In the genomic region with DNA sequence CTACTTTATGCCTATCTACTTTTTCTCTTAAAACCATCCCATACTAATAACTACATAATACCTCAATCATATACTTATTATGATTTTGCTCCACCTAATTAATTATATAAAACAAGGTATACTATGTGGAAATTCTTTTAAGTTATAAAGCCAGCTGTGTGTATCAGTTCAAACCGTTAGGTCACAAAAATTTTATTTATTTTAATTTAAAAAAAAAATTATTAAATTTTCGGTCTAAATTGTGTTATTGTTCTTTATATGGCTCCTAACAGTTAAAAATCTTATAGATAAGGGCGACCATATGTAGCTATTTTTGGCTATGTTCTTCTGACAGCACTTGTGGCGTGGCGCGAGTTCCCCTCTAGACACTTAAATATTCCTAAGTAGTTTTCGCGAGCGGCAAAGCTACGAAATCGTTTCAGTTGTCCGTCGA, we compare ENCODE assay signal across 3 fruit fly cellular contexts.
TF ChIP-seq lines count a peak whose summit lies in the region.

A gene (plus strand): TSS at position 150 of the 433 bp plus-strand sequence.

TF ChIP-seq in whole organism, adult, 20 proteins besides CTCF, POLR2A, EP300 and RAD21 (continued from another document):
- TF ChIP-seq Crg-1 (GFP tag; optimal IDR thresholded peaks at IDR 0.05; lab: Kevin White, UChicago) (peak; percentile 66), Clk (GFP tag; optimal IDR thresholded peaks at IDR 0.05; lab: Kevin White, UChicago) (peak; percentile 78), cic (GFP tag; optimal IDR thresholded peaks at IDR 0.05; lab: Kevin White, UChicago) (peak; percentile 54)

TF ChIP-seq in whole organism, embryonic, 481 proteins besides CTCF, POLR2A, EP300 and RAD21 (continued from another document and continues in another):
- TF ChIP-seq CG7372 (GFP tag; IDR thresholded peaks at IDR 0.05; lab: Robert Waterston, UW), result peak; percentile 20; the same call in 1 of the 2 replicates
- TF ChIP-seq CG32772 (GFP tag; IDR thresholded peaks at IDR 0.05; lab: Robert Waterston, UW), result 0 out of 2 replicates have a peak, but pooled peaks have one; percentile 5
- peak; percentile 40 for TF ChIP-seq CG13296 (GFP tag; optimal IDR thresholded peaks at IDR 0.05; lab: Kevin White, UChicago)
- 0 out of 2 replicates have a peak, but pooled peaks have one; percentile 25 for TF ChIP-seq CG31441 (GFP tag; IDR thresholded peaks at IDR 0.05; lab: Robert Waterston, UW)
- TF ChIP-seq CG4617 (GFP tag; optimal IDR thresholded peaks at IDR 0.05; lab: Kevin White, UChicago; ENCODE audit: borderline replicate concordance), result no peak
- TF ChIP-seq Ptx1 (GFP tag; IDR thresholded peaks at IDR 0.05; lab: Robert Waterston, UW), result peak; percentile 53; the same call in 1 of the 2 replicates
- no peak for TF ChIP-seq oc (tag; optimal IDR thresholded peaks at IDR 0.05; lab: Kevin White, UChicago)
- no peak for TF ChIP-seq Trl (optimal IDR thresholded peaks at IDR 0.05; lab: Kevin White, UChicago)
- no peak for TF ChIP-seq Trl (GFP tag; optimal IDR thresholded peaks at IDR 0.05; lab: Kevin White, UChicago)
- no peak for TF ChIP-seq CG11398 (GFP tag; optimal IDR thresholded peaks at IDR 0.05; lab: Kevin White, UChicago)
- TF ChIP-seq CG10366 (GFP tag; IDR thresholded peaks at IDR 0.05; lab: Robert Waterston, UW), result peak; percentile 40; the same call in 1 of the 2 replicates
- TF ChIP-seq NFAT (GFP tag; IDR thresholded peaks at IDR 0.05; lab: Robert Waterston, UW), result peak; percentile 76
- peak; percentile 52 for TF ChIP-seq lab (GFP tag; optimal IDR thresholded peaks at IDR 0.05; lab: Kevin White, UChicago)
- TF ChIP-seq Bteb2 (GFP tag; optimal IDR thresholded peaks at IDR 0.05; lab: Kevin White, UChicago), result no peak
- TF ChIP-seq ara (GFP tag; IDR thresholded peaks at IDR 0.05; lab: Robert Waterston, UW), result no peak
- TF ChIP-seq CG11695 (GFP tag; IDR thresholded peaks at IDR 0.05; lab: Robert Waterston, UW), result 0 out of 3 replicates have a peak, but pooled peaks have one; percentile 30
- no peak for TF ChIP-seq fru (optimal IDR thresholded peaks at IDR 0.05; lab: Kevin White, UChicago)
- no peak for TF ChIP-seq ham (GFP tag; IDR thresholded peaks at IDR 0.05; lab: Robert Waterston, UW)
- TF ChIP-seq Ets65A (GFP tag; lab: Kevin White, UChicago), result peak; percentile 57
- TF ChIP-seq CG17385 (GFP tag; optimal IDR thresholded peaks at IDR 0.05; lab: Kevin White, UChicago), result peak; percentile 30
- TF ChIP-seq CG17328 (GFP tag; IDR thresholded peaks at IDR 0.05; lab: Robert Waterston, UW), result no peak
- peak; percentile 12 for TF ChIP-seq Sox100B (GFP tag; optimal IDR thresholded peaks at IDR 0.05; lab: Kevin White, UChicago)
- peak; percentile 19 for TF ChIP-seq nmo (GFP tag; optimal IDR thresholded peaks at IDR 0.05; lab: Kevin White, UChicago)
- TF ChIP-seq disco-r (GFP tag; optimal IDR thresholded peaks at IDR 0.05; lab: Kevin White, UChicago), result no peak
- TF ChIP-seq ems (GFP tag; optimal IDR thresholded peaks at IDR 0.05; lab: Kevin White, UChicago), result no peak
- no peak for TF ChIP-seq CG32767 (GFP tag; IDR thresholded peaks at IDR 0.05; lab: Robert Waterston, UW)
- peak; percentile 12 for TF ChIP-seq scrt (GFP tag; optimal IDR thresholded peaks at IDR 0.05; lab: Kevin White, UChicago)
- TF ChIP-seq Oli (tag; optimal IDR thresholded peaks at IDR 0.05; lab: Kevin White, UChicago), result peak; percentile 7
- peak; percentile 32; the same call in 1 of the 2 replicates for TF ChIP-seq rib (GFP tag; IDR thresholded peaks at IDR 0.05; lab: Robert Waterston, UW)
- no peak for TF ChIP-seq CG8290 (GFP tag; optimal IDR thresholded peaks at IDR 0.05; lab: Kevin White, UChicago)
- peak in 1 of 2 experiments; percentile 12 for TF ChIP-seq CG8290 (tag; optimal IDR thresholded peaks at IDR 0.05; lab: Kevin White, UChicago)
- TF ChIP-seq Hey (tag; optimal IDR thresholded peaks at IDR 0.05; lab: Kevin White, UChicago), result peak; percentile 93
- no peak for TF ChIP-seq chn (GFP tag; optimal IDR thresholded peaks at IDR 0.05; lab: Kevin White, UChicago)
- TF ChIP-seq CG9932 (GFP tag; IDR thresholded peaks at IDR 0.05; lab: Robert Waterston, UW), result peak; percentile 75
- peak; percentile 24 for TF ChIP-seq Hand (GFP tag; optimal IDR thresholded peaks at IDR 0.05; lab: Kevin White, UChicago)
- peak; percentile 28 for TF ChIP-seq CG12659 (GFP tag; optimal IDR thresholded peaks at IDR 0.05; lab: Kevin White, UChicago)
- TF ChIP-seq CG3163 (GFP tag; optimal IDR thresholded peaks at IDR 0.05; lab: Kevin White, UChicago), result peak; percentile 5
- no peak for TF ChIP-seq sd (tag; optimal IDR thresholded peaks at IDR 0.05; lab: Kevin White, UChicago)
- no peak for TF ChIP-seq dpn (GFP tag; optimal IDR thresholded peaks at IDR 0.05; lab: Kevin White, UChicago)
- peak in 1 of 2 experiments; percentile 52 for TF ChIP-seq Hr51 (GFP tag; optimal IDR thresholded peaks at IDR 0.05; lab: Kevin White, UChicago)
- TF ChIP-seq Sry-δ (GFP tag; optimal IDR thresholded peaks at IDR 0.05; lab: Kevin White, UChicago), result no peak
- peak; percentile 14 for TF ChIP-seq CG9437 (GFP tag; optimal IDR thresholded peaks at IDR 0.05; lab: Kevin White, UChicago)
- TF ChIP-seq D19B (GFP tag; optimal IDR thresholded peaks at IDR 0.05; lab: Kevin White, UChicago), result peak; percentile 43
- TF ChIP-seq fd102C (GFP tag; optimal IDR thresholded peaks at IDR 0.05; lab: Kevin White, UChicago), result no peak
- no peak for TF ChIP-seq CG11696 (GFP tag; IDR thresholded peaks at IDR 0.05; lab: Robert Waterston, UW)
- no peak for TF ChIP-seq mam (GFP tag; optimal IDR thresholded peaks at IDR 0.05; lab: Kevin White, UChicago)
- TF ChIP-seq gfzf (GFP tag; optimal IDR thresholded peaks at IDR 0.05; lab: Kevin White, UChicago), result no peak
- TF ChIP-seq Dek (tag; optimal IDR thresholded peaks at IDR 0.05; lab: Kevin White, UChicago), result peak; percentile 56
- no peak for TF ChIP-seq so (GFP tag; IDR thresholded peaks at IDR 0.05; lab: Robert Waterston, UW)
- TF ChIP-seq GATAe (GFP tag; conservative IDR thresholded peaks at IDR 0.05; lab: Robert Waterston, UW), result peak; percentile 70
- peak; percentile 50 for TF ChIP-seq CG18599 (GFP tag; optimal IDR thresholded peaks at IDR 0.05; lab: Kevin White, UChicago)
- TF ChIP-seq Sox102F (GFP tag; optimal IDR thresholded peaks at IDR 0.05; lab: Kevin White, UChicago), result peak; percentile 7
- TF ChIP-seq Sin3A (optimal IDR thresholded peaks at IDR 0.05; lab: Kevin White, UChicago), result no peak
- no peak for TF ChIP-seq gcm2 (GFP tag; optimal IDR thresholded peaks at IDR 0.05; lab: Kevin White, UChicago)
- TF ChIP-seq cwo (GFP tag; optimal IDR thresholded peaks at IDR 0.05; lab: Kevin White, UChicago), result peak; percentile 46
- no peak for TF ChIP-seq Nf-YC (tag; optimal IDR thresholded peaks at IDR 0.05; lab: Kevin White, UChicago)
- no peak for TF ChIP-seq CG13894 (tag; optimal IDR thresholded peaks at IDR 0.05; lab: Kevin White, UChicago)
- peak; percentile 58 for TF ChIP-seq CoRest (tag; optimal IDR thresholded peaks at IDR 0.05; lab: Kevin White, UChicago)
- 0 out of 2 replicates have a peak, but pooled peaks have one; percentile 38 for TF ChIP-seq Atf6 (GFP tag; IDR thresholded peaks at IDR 0.05; lab: Robert Waterston, UW)
- peak; percentile 31 for TF ChIP-seq dmrt99B (tag; optimal IDR thresholded peaks at IDR 0.05; lab: Kevin White, UChicago)
- TF ChIP-seq exex (tag; optimal IDR thresholded peaks at IDR 0.05; lab: Kevin White, UChicago), result peak; percentile 71

TF ChIP-seq in whole organism, prepupa, 60 proteins besides CTCF, POLR2A, EP300 and RAD21 (continued from another document):
- peak; percentile 16 for TF ChIP-seq CG7368 (GFP tag; optimal IDR thresholded peaks at IDR 0.05; lab: Kevin White, UChicago)
- no peak for TF ChIP-seq Eip93F (GFP tag; optimal IDR thresholded peaks at IDR 0.05; lab: Kevin White, UChicago)
- TF ChIP-seq CG11762 (GFP tag; optimal IDR thresholded peaks at IDR 0.05; lab: Kevin White, UChicago; ENCODE audit: insufficient read depth), result peak; percentile 43
- peak in 1 of 2 experiments; percentile 32 for TF ChIP-seq salr (GFP tag; optimal IDR thresholded peaks at IDR 0.05; lab: Kevin White, UChicago)
- no peak for TF ChIP-seq topi (GFP tag; optimal IDR thresholded peaks at IDR 0.05; lab: Kevin White, UChicago)
- TF ChIP-seq Sox15 (GFP tag; optimal IDR thresholded peaks at IDR 0.05; lab: Kevin White, UChicago), result no peak
- TF ChIP-seq CG3919 (GFP tag; optimal IDR thresholded peaks at IDR 0.05; lab: Kevin White, UChicago), result peak; percentile 35
- no peak for TF ChIP-seq fkh (GFP tag; optimal IDR thresholded peaks at IDR 0.05; lab: Kevin White, UChicago)
- no peak for TF ChIP-seq CG6163 (GFP tag; IDR thresholded peaks at IDR 0.05; lab: Robert Waterston, UW)
- no peak for TF ChIP-seq Eip75B (GFP tag; optimal IDR thresholded peaks at IDR 0.05; lab: Kevin White, UChicago)
- TF ChIP-seq eg (GFP tag; IDR thresholded peaks at IDR 0.05; lab: Robert Waterston, UW), result peak; percentile 65; the same call in 2 of the 3 replicates
- peak; percentile 69 for TF ChIP-seq acj6 (GFP tag; optimal IDR thresholded peaks at IDR 0.05; lab: Kevin White, UChicago)
- no peak for TF ChIP-seq esn (GFP tag; optimal IDR thresholded peaks at IDR 0.05; lab: Kevin White, UChicago)
- TF ChIP-seq CG6792 (GFP tag; optimal IDR thresholded peaks at IDR 0.05; lab: Kevin White, UChicago), result no peak
- no peak for TF ChIP-seq cyc (GFP tag; optimal IDR thresholded peaks at IDR 0.05; lab: Kevin White, UChicago)
- peak; percentile 75 for TF ChIP-seq Ets96B (tag; optimal IDR thresholded peaks at IDR 0.05; lab: Kevin White, UChicago)
- no peak for TF ChIP-seq CG16779 (tag; optimal IDR thresholded peaks at IDR 0.05; lab: Kevin White, UChicago)
- peak; percentile 60 for TF ChIP-seq CG8632 (GFP tag; optimal IDR thresholded peaks at IDR 0.05; lab: Kevin White, UChicago)
- TF ChIP-seq Smox (GFP tag; optimal IDR thresholded peaks at IDR 0.05; lab: Kevin White, UChicago), result no peak
- no peak for TF ChIP-seq fd85E (GFP tag; optimal IDR thresholded peaks at IDR 0.05; lab: Kevin White, UChicago)
- no peak for TF ChIP-seq Met (GFP tag; optimal IDR thresholded peaks at IDR 0.05; lab: Kevin White, UChicago)
- TF ChIP-seq pdm3 (GFP tag; optimal IDR thresholded peaks at IDR 0.05; lab: Kevin White, UChicago), result peak; percentile 63
- peak in 1 of 2 experiments; percentile 64 for TF ChIP-seq ss (GFP tag; optimal IDR thresholded peaks at IDR 0.05; lab: Kevin White, UChicago)
- TF ChIP-seq CG32006 (GFP tag; optimal IDR thresholded peaks at IDR 0.05; lab: Kevin White, UChicago), result peak; percentile 79
- TF ChIP-seq lz (GFP tag; optimal IDR thresholded peaks at IDR 0.05; lab: Kevin White, UChicago), result no peak
- TF ChIP-seq spab (GFP tag; optimal IDR thresholded peaks at IDR 0.05; lab: Kevin White, UChicago), result peak; percentile 50
- TF ChIP-seq Hr4 (GFP tag; optimal IDR thresholded peaks at IDR 0.05; lab: Kevin White, UChicago), result no peak
- TF ChIP-seq CG11902 (GFP tag; optimal IDR thresholded peaks at IDR 0.05; lab: Kevin White, UChicago), result no peak
- peak; percentile 66 for TF ChIP-seq CG10631 (GFP tag; optimal IDR thresholded peaks at IDR 0.05; lab: Kevin White, UChicago)
- TF ChIP-seq Hr39 (GFP tag; optimal IDR thresholded peaks at IDR 0.05; lab: Kevin White, UChicago), result no peak
- peak; percentile 49 for TF ChIP-seq achi (GFP tag; optimal IDR thresholded peaks at IDR 0.05; lab: Kevin White, UChicago)
- peak; percentile 57; the same call in 1 of the 3 replicates for TF ChIP-seq CG8119 (GFP tag; IDR thresholded peaks at IDR 0.05; lab: Robert Waterston, UW)
- peak; percentile 62 for TF ChIP-seq dsx (GFP tag; optimal IDR thresholded peaks at IDR 0.05; lab: Kevin White, UChicago; ENCODE audit: poor library complexity, severe bottlenecking)
- TF ChIP-seq CG6808 (GFP tag; optimal IDR thresholded peaks at IDR 0.05; lab: Kevin White, UChicago), result peak; percentile 53
- peak; percentile 33 for TF ChIP-seq net (GFP tag; optimal IDR thresholded peaks at IDR 0.05; lab: Kevin White, UChicago)
- no peak for TF ChIP-seq Blimp-1 (GFP tag; optimal IDR thresholded peaks at IDR 0.05; lab: Kevin White, UChicago)
- no peak for TF ChIP-seq dac (GFP tag; optimal IDR thresholded peaks at IDR 0.05; lab: Kevin White, UChicago)
- TF ChIP-seq Gug (GFP tag; IDR thresholded peaks at IDR 0.05; lab: Robert Waterston, UW), result peak; percentile 53
- peak; percentile 43 for TF ChIP-seq CG34406 (GFP tag; optimal IDR thresholded peaks at IDR 0.05; lab: Kevin White, UChicago)
- peak; percentile 60 for TF ChIP-seq CG10669 (GFP tag; optimal IDR thresholded peaks at IDR 0.05; lab: Kevin White, UChicago)
